Fruit fly (Drosophila melanogaster) whole organism, pupa: ENCODE results near the gene CG14422.

ENCODE experiments used
- CG10348 ChIP-seq: fragments of 200-800 bp; sonication (Bioruptor generic); IDR thresholded peaks from 2 replicates; pipeline ENCODE4 v1.3.6; 2022; ENCODE audit warnings: missing biosample characterization, missing genetic modification characterization
- CG12605 ChIP-seq: fragments of 200-800 bp; sonication (Bioruptor generic); IDR thresholded peaks from 2 replicates; pipeline ENCODE4 v1.3.6; 2022; ENCODE audit warnings: missing biosample characterization, missing genetic modification characterization
- CG13204 ChIP-seq: fragments of 200-800 bp; sonication (Bioruptor generic); optimal IDR thresholded peaks from 2 replicates; lab custom pipeline; 2018; ENCODE audit warnings: missing biosample characterization, mild to moderate bottlenecking, missing genetic modification characterization, moderate library complexity
- CG14655 ChIP-seq: fragments of 200-800 bp; sonication (Bioruptor generic); optimal IDR thresholded peaks from 3 replicates; lab custom pipeline; 2017; ENCODE audit warnings: mild to moderate bottlenecking, missing biosample characterization, missing genetic modification reagents, missing genetic modification characterization
- CG15710 ChIP-seq: fragments of 200-800 bp; sonication (Bioruptor generic); optimal IDR thresholded peaks from 2 replicates; lab custom pipeline; 2018; ENCODE audit warnings: missing biosample characterization, mild to moderate bottlenecking, missing genetic modification characterization, moderate library complexity
- CG17806 ChIP-seq: fragments of 200-800 bp; sonication (Bioruptor generic); optimal IDR thresholded peaks from 2 replicates; lab custom pipeline; 2018; ENCODE audit warnings: missing biosample characterization, mild to moderate bottlenecking, missing genetic modification characterization, moderate library complexity
- CG32121 ChIP-seq: fragments of 200-800 bp; sonication (Bioruptor generic); IDR thresholded peaks from 2 replicates; pipeline ENCODE4 v1.3.6; 2022; ENCODE audit warnings: missing biosample characterization, missing genetic modification characterization
- CG34367 ChIP-seq: fragments of 200-800 bp; sonication (Bioruptor generic); optimal IDR thresholded peaks from 2 replicates; lab custom pipeline; 2018; ENCODE audit warnings: missing biosample characterization, mild to moderate bottlenecking, missing genetic modification characterization
- CG4496 ChIP-seq: fragments of 200-800 bp; sonication (Bioruptor generic); IDR thresholded peaks from 3 replicates; pipeline ENCODE4 v1.3.6; 2022; ENCODE audit warnings: missing biosample characterization, missing genetic modification characterization
- CG8159 ChIP-seq: fragments of 200-800 bp; sonication (Bioruptor generic); optimal IDR thresholded peaks from 3 replicates; lab custom pipeline; 2018; ENCODE audit warnings: missing biosample characterization, mild to moderate bottlenecking, missing genetic modification characterization, moderate library complexity
- CG8301 ChIP-seq: fragments of 200-800 bp; sonication (Bioruptor generic); optimal IDR thresholded peaks from 2 replicates; lab custom pipeline; 2018; ENCODE audit warnings: missing biosample characterization, mild to moderate bottlenecking, missing genetic modification characterization
- CG9948 ChIP-seq: fragments of 200-800 bp; sonication (Bioruptor generic); optimal IDR thresholded peaks from 2 replicates; lab custom pipeline; 2018; ENCODE audit warnings: missing biosample characterization, mild to moderate bottlenecking, missing genetic modification characterization, moderate library complexity
- D1 ChIP-seq: fragments of 200-800 bp; sonication (Bioruptor generic); optimal IDR thresholded peaks from 2 replicates; lab custom pipeline; 2018; ENCODE audit warnings: missing biosample characterization, mild to moderate bottlenecking, missing genetic modification characterization, moderate library complexity
- EcR ChIP-seq: fragments of 200-800 bp; sonication (Bioruptor generic); optimal IDR thresholded peaks from 3 replicates; lab custom pipeline; 2019; ENCODE audit warnings: missing biosample characterization, missing genetic modification characterization, mild to moderate bottlenecking, moderate library complexity, missing genetic modification reagents
- Ets98B ChIP-seq: fragments of 200-800 bp; sonication (Bioruptor generic); IDR thresholded peaks from 2 replicates; pipeline ENCODE4 v1.3.6; 2022; ENCODE audit warnings: missing biosample characterization, missing genetic modification characterization
- Pif1A ChIP-seq: fragments of 200-800 bp; sonication (Bioruptor generic); optimal IDR thresholded peaks from 3 replicates; lab custom pipeline; 2016; ENCODE audit warnings: missing biosample characterization, missing genetic modification characterization
- Pif1B ChIP-seq: fragments of 200-800 bp; sonication (Bioruptor generic); optimal IDR thresholded peaks from 3 replicates; lab custom pipeline; 2016; ENCODE audit warnings: missing biosample characterization, missing genetic modification characterization
- Snoo ChIP-seq: fragments of 200-800 bp; sonication (Bioruptor generic); optimal IDR thresholded peaks from 3 replicates; lab custom pipeline; 2017; ENCODE audit warnings: missing biosample characterization, mild to moderate bottlenecking, missing genetic modification characterization, inconsistent platforms
- fd96Ca ChIP-seq: fragments of 200-800 bp; sonication (Bioruptor generic); IDR thresholded peaks from 3 replicates; pipeline ENCODE4 v1.3.6; 2022; ENCODE audit warnings: missing biosample characterization, missing genetic modification characterization
- gl ChIP-seq: fragments of 200-800 bp; sonication (Bioruptor generic); optimal IDR thresholded peaks from 2 replicates; lab custom pipeline; 2018; ENCODE audit warnings: missing biosample characterization, mild to moderate bottlenecking, missing genetic modification characterization
- rn ChIP-seq: fragments of 200-800 bp; sonication (Bioruptor generic); IDR thresholded peaks from 2 replicates; pipeline ENCODE4 v1.3.6; 2022; ENCODE audit warnings: missing biosample characterization, missing genetic modification characterization

CG14422 gene

DNA sequence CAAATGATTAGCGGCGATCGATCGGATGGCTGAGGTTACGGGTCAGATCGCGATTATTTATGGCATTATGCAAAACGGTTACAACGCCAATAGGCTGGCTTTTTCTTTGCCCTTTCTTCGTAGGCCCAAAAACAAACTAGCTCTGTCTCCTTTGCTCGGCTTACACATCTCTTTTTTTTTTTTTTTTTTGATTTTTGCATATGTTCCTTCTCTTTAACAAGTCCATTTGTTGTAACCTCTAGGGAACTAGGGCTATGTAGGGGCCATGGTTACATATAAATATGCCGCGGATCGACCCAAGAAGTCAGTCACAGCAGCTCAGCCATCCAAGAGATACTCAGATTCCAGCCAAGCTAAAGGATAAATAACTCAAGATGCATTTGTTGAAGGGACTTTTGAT, 2.1 kb upstream of the CG14422 start, which contains the start of gene CG14421:
Gene CG14421 (plus strand): TSS at position 301 of the 400 bp plus-strand sequence.
- no peak for TF ChIP-seq fd96Ca
- TF ChIP-seq CG8159 (tag; lab: Kevin White, UChicago) = no peak
- no peak for TF ChIP-seq CG9948 (tag; lab: Kevin White, UChicago)
- no peak for TF ChIP-seq EcR (GFP tag; lab: Kevin White, UChicago)
- TF ChIP-seq CG34367 = no peak
- TF ChIP-seq Ets98B (GFP tag; lab: Robert Waterston, UW) = no peak
- no peak for TF ChIP-seq CG15710 (tag; lab: Kevin White, UChicago)
- TF ChIP-seq Snoo (tag; lab: Kevin White, UChicago) = no peak
- no peak for TF ChIP-seq Pif1A
- no peak for TF ChIP-seq CG10348 (GFP tag; lab: Robert Waterston, UW)

DNA sequence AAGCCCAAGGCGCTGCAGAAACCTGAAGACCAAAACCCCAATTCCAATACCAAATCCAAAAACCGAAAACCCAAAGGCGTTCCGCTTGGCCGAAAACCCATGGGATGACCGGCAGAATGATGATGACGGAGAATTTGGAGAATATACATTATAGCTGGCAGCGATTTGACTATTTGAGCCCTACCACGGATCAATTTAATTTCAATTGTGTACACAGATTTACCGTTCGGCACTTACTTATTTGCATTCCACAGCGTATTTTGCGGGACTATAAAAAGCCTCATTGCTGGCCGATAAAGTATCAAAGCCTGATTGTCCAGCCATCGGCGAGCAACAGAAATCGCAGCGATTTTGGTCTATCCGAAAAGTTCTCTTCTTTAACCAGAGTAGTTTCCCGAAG, 1.9 kb downstream of the CG14422 start, which contains the start of gene CG14423:
Gene CG14423 (plus strand): TSS at position 301 of the 400 bp plus-strand sequence.
- TF ChIP-seq rn (GFP tag; lab: Robert Waterston, UW) = no peak

DNA sequence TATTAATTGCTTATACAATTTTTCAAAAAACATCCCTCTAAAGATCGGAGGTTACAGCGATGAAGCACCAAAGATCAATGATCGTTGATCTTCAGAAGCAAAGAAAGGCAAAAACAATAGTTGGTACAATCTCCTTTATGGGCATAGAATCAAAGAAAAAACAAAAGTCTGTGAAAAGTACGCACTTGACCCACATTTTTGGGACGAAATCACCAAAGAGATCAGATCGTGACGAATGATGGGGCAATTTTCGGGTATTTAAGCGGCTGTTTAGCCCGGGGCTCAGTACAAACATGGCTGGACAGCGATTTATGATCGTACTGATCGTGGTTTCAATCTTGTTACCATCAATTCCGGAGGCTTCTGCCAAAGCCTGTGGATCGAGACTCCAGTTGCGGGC, 3.6 kb downstream of the CG14422 start, which contains the start of gene CG17959:
Gene CG17959 (plus strand): TSS at position 301 of the 400 bp plus-strand sequence.
- TF ChIP-seq CG15710 (tag; lab: Kevin White, UChicago) = no peak
- no peak for TF ChIP-seq gl (tag; lab: Kevin White, UChicago)
- no peak for TF ChIP-seq Pif1B (GFP tag; lab: Kevin White, UChicago)
- no peak for TF ChIP-seq Pif1A
- no peak for TF ChIP-seq CG34367
- no peak for TF ChIP-seq CG14655 (GFP tag; lab: Kevin White, UChicago)
- TF ChIP-seq CG8301 (tag; lab: Kevin White, UChicago) = no peak
- TF ChIP-seq, all 21 proteins: peak for 0

DNA sequence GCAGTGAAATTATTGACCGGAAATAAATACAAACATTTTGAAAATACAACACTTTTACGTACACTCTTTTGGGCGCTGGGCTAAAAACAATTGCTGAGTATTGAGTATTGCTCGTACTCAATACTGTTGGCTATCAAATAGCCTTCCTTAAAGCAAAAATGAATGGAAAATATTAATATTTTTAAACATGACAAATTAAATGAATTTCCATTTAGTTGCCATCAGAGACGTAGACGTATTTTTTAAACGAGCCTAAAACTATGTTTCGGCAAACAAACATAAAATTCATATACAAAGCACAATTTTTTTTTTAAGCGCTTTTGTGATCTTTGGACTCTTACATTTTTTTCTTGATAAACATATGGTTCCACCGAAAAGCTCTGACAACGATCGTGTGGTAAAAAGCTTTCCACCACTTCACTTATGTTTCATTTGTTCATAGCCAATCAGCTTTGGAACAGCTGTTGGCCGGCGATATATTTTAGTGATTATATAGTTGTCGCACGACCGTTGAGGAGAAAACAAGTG, 4.4 kb downstream of the CG14422 start, which contains the start of gene CG3603:
Gene CG3603 (plus strand): TSS at position 490 of the 528 bp plus-strand sequence.
- TF ChIP-seq CG10348 (GFP tag; lab: Robert Waterston, UW) = no peak
- TF ChIP-seq CG8159 (tag; lab: Kevin White, UChicago) = peak; percentile 61
- TF ChIP-seq Pif1A = peak; percentile 87
- TF ChIP-seq Ets98B (GFP tag; lab: Robert Waterston, UW) = peak; percentile 75
- TF ChIP-seq rn (GFP tag; lab: Robert Waterston, UW) = no peak
- no peak for TF ChIP-seq EcR (GFP tag; lab: Kevin White, UChicago)
- TF ChIP-seq Pif1B (GFP tag; lab: Kevin White, UChicago) = peak; percentile 78
- TF ChIP-seq CG13204 = peak; percentile 69
- TF ChIP-seq CG12605 (GFP tag; lab: Robert Waterston, UW) = peak; percentile 83
- peak; percentile 37 for TF ChIP-seq CG15710 (tag; lab: Kevin White, UChicago)
- TF ChIP-seq D1 (tag; lab: Kevin White, UChicago) = peak; percentile 26
- TF ChIP-seq CG14655 (GFP tag; lab: Kevin White, UChicago) = peak; percentile 78
- peak; percentile 81 for TF ChIP-seq Snoo (tag; lab: Kevin White, UChicago)
- no peak for TF ChIP-seq CG9948 (tag; lab: Kevin White, UChicago)
- TF ChIP-seq CG34367 = peak; percentile 77
- peak; percentile 73 for TF ChIP-seq CG32121
- peak; percentile 82 for TF ChIP-seq gl (tag; lab: Kevin White, UChicago)
- peak; percentile 81 for TF ChIP-seq CG4496 (GFP tag; lab: Robert Waterston, UW)
- TF ChIP-seq CG8301 (tag; lab: Kevin White, UChicago) = peak; percentile 66
- TF ChIP-seq CG17806 (tag; lab: Kevin White, UChicago) = peak; percentile 55
- peak; percentile 44; the same call in 1 of the 3 replicates for TF ChIP-seq fd96Ca

DNA sequence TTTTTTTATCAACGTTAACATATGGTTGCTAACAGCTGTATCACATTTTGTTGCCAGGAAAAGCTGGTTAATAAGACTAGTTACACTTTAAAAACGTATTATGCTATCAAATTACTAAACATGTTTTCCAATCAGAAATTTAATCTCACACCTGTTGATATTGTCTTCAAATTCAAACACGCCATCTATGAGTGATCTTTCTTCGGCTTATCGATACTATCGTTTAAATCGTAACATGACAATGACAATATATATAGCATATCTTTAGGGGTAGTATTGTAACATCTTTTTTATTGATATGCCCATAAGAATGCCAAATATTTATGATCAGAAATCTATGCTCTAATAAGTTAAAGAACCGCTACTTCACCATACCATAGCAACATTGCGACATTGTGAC, 5.9 kb downstream of the CG14422 start:
- TF ChIP-seq CG10348 (GFP tag; lab: Robert Waterston, UW) (no peak), CG34367 (no peak)

DNA sequence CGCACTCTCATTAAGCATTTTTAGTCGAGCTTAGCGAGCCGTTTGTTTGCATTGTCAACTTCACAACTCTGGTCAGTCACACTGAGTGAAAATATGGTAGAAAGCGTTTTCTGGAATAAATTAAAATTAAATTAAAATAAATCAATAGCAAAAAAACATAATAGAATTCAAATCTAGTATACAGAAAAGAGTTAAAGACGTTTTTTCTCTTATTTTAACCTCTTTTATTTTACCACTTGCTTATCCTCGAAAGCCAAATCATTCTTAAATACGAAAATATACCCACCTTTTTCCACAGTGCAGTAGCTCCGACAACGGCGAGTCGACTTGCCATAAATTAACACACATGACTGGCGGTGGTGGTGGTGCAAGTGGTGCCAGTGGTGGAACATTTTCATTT, 8.5 kb downstream of the CG14422 start:
- no peak for TF ChIP-seq CG13204
- peak; percentile 9 for TF ChIP-seq CG8159 (tag; lab: Kevin White, UChicago)
- no peak for TF ChIP-seq rn (GFP tag; lab: Robert Waterston, UW)
- no peak for TF ChIP-seq CG34367
- 0 out of 2 replicates have a peak, but pooled peaks have one; percentile 12 for TF ChIP-seq Ets98B (GFP tag; lab: Robert Waterston, UW)

DNA sequence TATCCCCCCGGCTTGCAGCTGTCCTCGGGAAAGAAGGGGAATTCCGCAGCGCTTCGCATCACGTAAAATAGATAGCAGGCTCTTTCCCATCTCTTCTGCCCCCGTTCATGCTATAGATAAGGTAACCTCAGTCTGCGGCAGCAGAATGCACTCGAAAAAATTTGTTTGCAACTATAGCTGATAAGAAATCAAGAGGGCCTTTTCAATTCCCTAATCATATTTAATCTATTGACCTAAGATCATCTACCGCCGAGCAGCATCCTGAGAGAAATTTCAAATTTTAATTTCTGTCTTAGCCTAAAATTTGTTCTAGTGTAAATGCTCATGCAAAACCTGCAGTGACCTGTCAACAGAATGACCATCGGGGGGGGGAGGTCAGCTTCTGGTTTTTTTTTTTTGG, 13.5 kb downstream of the CG14422 start:
- no peak for TF ChIP-seq CG17806 (tag; lab: Kevin White, UChicago)
- 0 out of 3 replicates have a peak, but pooled peaks have one; percentile 14 for TF ChIP-seq CG4496 (GFP tag; lab: Robert Waterston, UW)
